Fruit fly (Drosophila melanogaster): ENCODE data around the gene eIF3e.

eIF3e gene

DNA sequence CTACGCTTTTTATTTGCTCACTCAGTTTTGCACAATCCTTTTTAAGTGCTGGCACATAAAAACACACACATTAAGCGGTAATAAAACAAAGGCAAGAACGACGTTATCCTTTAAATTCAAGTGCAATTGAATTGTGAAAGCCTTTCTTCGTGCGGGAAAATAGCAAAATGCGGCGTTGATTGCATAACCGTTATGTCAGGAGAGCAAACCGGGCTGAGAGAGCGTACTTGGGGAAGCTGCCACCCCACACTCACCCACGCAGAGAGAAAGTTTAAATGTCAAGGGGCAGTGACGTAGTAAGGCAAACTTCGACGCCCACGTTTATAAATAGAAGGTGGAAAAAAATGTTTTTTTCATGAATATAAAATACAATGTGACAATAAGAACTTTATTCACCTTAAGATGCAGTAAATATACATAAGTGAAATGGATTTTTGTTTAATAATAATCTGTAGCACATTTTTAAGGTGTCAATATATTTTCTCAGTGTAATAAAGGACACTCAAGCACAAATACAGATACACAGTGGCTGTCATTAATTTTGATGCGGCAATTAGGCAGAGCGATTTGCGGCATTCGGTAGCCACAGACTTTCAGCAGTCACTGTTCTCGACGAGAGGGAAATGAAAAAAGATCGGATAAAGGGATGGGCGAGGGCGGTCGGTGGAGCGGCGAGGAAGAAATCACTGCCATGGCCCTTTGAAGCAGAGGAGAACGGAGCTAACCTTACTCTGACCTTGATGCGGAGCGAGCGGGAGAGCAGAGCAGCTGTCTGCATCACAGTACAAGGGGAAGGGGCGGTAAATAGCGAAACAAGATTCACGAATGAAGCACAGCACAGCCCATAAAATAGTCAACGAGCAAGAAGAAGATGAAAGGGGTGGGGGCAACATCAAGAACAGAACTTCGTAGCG, 19.3 kb upstream of the eIF3e start (continued):
- TF ChIP-seq ato (GFP tag; IDR thresholded peaks at IDR 0.05; ENCODE audit: partially characterized antibody) = no peak
- TF ChIP-seq Kr (GFP tag; optimal IDR thresholded peaks at IDR 0.05) = no peak
- TF ChIP-seq CG15601 (tag; optimal IDR thresholded peaks at IDR 0.05) = peak; percentile 23
- TF ChIP-seq CG18599 (GFP tag; optimal IDR thresholded peaks at IDR 0.05) = peak; percentile 87
- no peak for TF ChIP-seq CG12155 (GFP tag; optimal IDR thresholded peaks at IDR 0.05)
- TF ChIP-seq CG16815 (GFP tag; optimal IDR thresholded peaks at IDR 0.05) = peak; percentile 2
- TF ChIP-seq org-1 (GFP tag; optimal IDR thresholded peaks at IDR 0.05) = peak; percentile 4
- no peak for TF ChIP-seq CG11723 (GFP tag; optimal IDR thresholded peaks at IDR 0.05)
- TF ChIP-seq Rx (GFP tag; IDR thresholded peaks at IDR 0.05) = no peak
- TF ChIP-seq CG17612 (GFP tag; IDR thresholded peaks at IDR 0.05) = no peak
- peak; percentile 44 for TF ChIP-seq CG2202 (tag; optimal IDR thresholded peaks at IDR 0.05)
- TF ChIP-seq phol (tag; optimal IDR thresholded peaks at IDR 0.05) = peak; percentile 43
- TF ChIP-seq CG11247 (GFP tag; IDR thresholded peaks at IDR 0.05) = no peak
- no peak for TF ChIP-seq CG4282 (GFP tag; optimal IDR thresholded peaks at IDR 0.05)
- TF ChIP-seq caup (GFP tag; optimal IDR thresholded peaks at IDR 0.05; ENCODE audit: severe bottlenecking) = peak; percentile 32
- TF ChIP-seq CG12769 (tag; optimal IDR thresholded peaks at IDR 0.05) = peak; percentile 37
- TF ChIP-seq slbo (GFP tag; IDR thresholded peaks at IDR 0.05) = peak; percentile 65
- no peak for TF ChIP-seq prd (optimal IDR thresholded peaks at IDR 0.05)
- TF ChIP-seq prd (GFP tag; IDR thresholded peaks at IDR 0.05) = peak; percentile 7; the same call in 1 of the 3 replicates
- no peak for TF ChIP-seq her (GFP tag; optimal IDR thresholded peaks at IDR 0.05)
- TF ChIP-seq CG18262 (tag; optimal IDR thresholded peaks at IDR 0.05) = peak; percentile 55
- TF ChIP-seq crc (GFP tag; optimal IDR thresholded peaks at IDR 0.05) = no peak
- TF ChIP-seq gsb-n (tag; optimal IDR thresholded peaks at IDR 0.05) = peak; percentile 39
- TF ChIP-seq E2f1 (GFP tag; IDR thresholded peaks at IDR 0.05) = 0 out of 2 replicates have a peak, but pooled peaks have one; percentile 29
- TF ChIP-seq CG10565 (GFP tag; optimal IDR thresholded peaks at IDR 0.05) = no peak
- peak; percentile 46 for TF ChIP-seq CG9727 (GFP tag; optimal IDR thresholded peaks at IDR 0.05)
- TF ChIP-seq z (GFP tag; IDR thresholded peaks at IDR 0.05) = no peak
- no peak for TF ChIP-seq CG14965 (GFP tag; optimal IDR thresholded peaks at IDR 0.05; ENCODE audit: borderline replicate concordance)
- no peak for TF ChIP-seq CG34376 (GFP tag; optimal IDR thresholded peaks at IDR 0.05)
- no peak; the same call in 1 of the 2 replicates for TF ChIP-seq rib (GFP tag; IDR thresholded peaks at IDR 0.05)
- TF ChIP-seq btn (GFP tag; optimal IDR thresholded peaks at IDR 0.05) = peak; percentile 33
- TF ChIP-seq unpg (GFP tag; optimal IDR thresholded peaks at IDR 0.05) = peak; percentile 67
- TF ChIP-seq CG8359 (GFP tag; optimal IDR thresholded peaks at IDR 0.05; ENCODE audit: borderline replicate concordance) = no peak
- TF ChIP-seq CG10267 (tag; optimal IDR thresholded peaks at IDR 0.05) = peak; percentile 13
- no peak for TF ChIP-seq gt (GFP tag; IDR thresholded peaks at IDR 0.05)
- TF ChIP-seq CG14050 (GFP tag; IDR thresholded peaks at IDR 0.05) = peak; percentile 15; the same call in 2 of the 3 replicates
- TF ChIP-seq Trl (optimal IDR thresholded peaks at IDR 0.05) = peak; percentile 33 to 44
- TF ChIP-seq Trl (GFP tag; optimal IDR thresholded peaks at IDR 0.05) = no peak
- peak; percentile 51 for TF ChIP-seq mam (GFP tag; optimal IDR thresholded peaks at IDR 0.05)
- no peak for TF ChIP-seq sim (GFP tag; IDR thresholded peaks at IDR 0.05)
- TF ChIP-seq sima (GFP tag; optimal IDR thresholded peaks at IDR 0.05) = no peak
- no peak for TF ChIP-seq CG1233 (GFP tag; optimal IDR thresholded peaks at IDR 0.05)
- no peak for TF ChIP-seq ham (GFP tag; IDR thresholded peaks at IDR 0.05)
- TF ChIP-seq tap (tag; optimal IDR thresholded peaks at IDR 0.05) = peak; percentile 29
- peak; percentile 47; the same call in 1 of the 2 replicates for TF ChIP-seq CG32772 (GFP tag; IDR thresholded peaks at IDR 0.05)
- no peak for TF ChIP-seq C15 (GFP tag; IDR thresholded peaks at IDR 0.05)
- TF ChIP-seq sens (GFP tag) = peak; percentile 91
- TF ChIP-seq ken (GFP tag; IDR thresholded peaks at IDR 0.05) = no peak
- peak; percentile 10 for TF ChIP-seq CG1602 (GFP tag; optimal IDR thresholded peaks at IDR 0.05)
- peak; percentile 58 for TF ChIP-seq CG11504 (tag; optimal IDR thresholded peaks at IDR 0.05)
